Worm (Caenorhabditis elegans) whole organism, late embryonic: ENCODE measurements around the gene fbxa-36.

Experiments
- K02D7.2 ChIP-seq: sonication (generic microtip); optimal IDR thresholded peaks from 2 replicates; lab custom pipeline; 2017; ENCODE audit warnings: mild to moderate bottlenecking, missing genetic modification characterization, missing compliant biosample characterization
- T23F11.4 ChIP-seq: fragments of 200-800 bp; sonication (Bioruptor generic); optimal IDR thresholded peaks from 2 replicates; lab custom pipeline; 2018; ENCODE audit warnings: mild to moderate bottlenecking, missing genetic modification characterization, missing compliant biosample characterization
- ahr-1 ChIP-seq: sonication (generic microtip); optimal IDR thresholded peaks from 2 replicates; lab custom pipeline; 2016; ENCODE audit warnings: missing genetic modification characterization, missing compliant biosample characterization
- ama-1 ChIP-seq: fragments of 150-350 bp; optimal IDR thresholded peaks from 2 replicates; lab custom pipeline; 2014
- ceh-14 ChIP-seq: sonication (generic microtip); optimal IDR thresholded peaks from 2 replicates; lab custom pipeline; 2016; ENCODE audit warnings: missing genotype, missing genetic modification characterization, missing compliant biosample characterization
- ceh-18 ChIP-seq: sonication (generic microtip); optimal IDR thresholded peaks from 2 replicates; lab custom pipeline; 2016; ENCODE audit warnings: missing genetic modification characterization, missing compliant biosample characterization
- ceh-19 ChIP-seq: fragments of 200-800 bp; sonication (Bioruptor generic); optimal IDR thresholded peaks from 2 replicates; lab custom pipeline; 2018; ENCODE audit warnings: mild to moderate bottlenecking, missing genetic modification characterization, missing compliant biosample characterization
- ceh-2 ChIP-seq: sonication (generic microtip); optimal IDR thresholded peaks from 2 replicates; lab custom pipeline; 2016; ENCODE audit warnings: missing genotype, missing genetic modification characterization, missing compliant biosample characterization
- ceh-45 ChIP-seq: fragments of 200-800 bp; sonication (Bioruptor generic); IDR thresholded peaks from 2 replicates; pipeline ENCODE4 v1.3.6; 2022; ENCODE audit warnings: missing genetic modification reagents, missing genetic modification characterization, missing compliant biosample characterization
- ceh-6 ChIP-seq: fragments of 200-800 bp; sonication (Bioruptor generic); optimal IDR thresholded peaks from 2 replicates; lab custom pipeline; 2018; ENCODE audit warnings: mild to moderate bottlenecking, missing genetic modification characterization, missing compliant biosample characterization
- ceh-9 ChIP-seq: sonication (generic microtip); optimal IDR thresholded peaks from 2 replicates; lab custom pipeline; 2016; ENCODE audit warnings: mild to moderate bottlenecking, missing genetic modification characterization, inconsistent platforms, missing compliant biosample characterization
- che-1 ChIP-seq: sonication (generic microtip); optimal IDR thresholded peaks from 2 replicates; lab custom pipeline; 2016; ENCODE audit warnings: mild to moderate bottlenecking, missing genetic modification characterization, missing compliant biosample characterization
- dve-1 ChIP-seq: sonication (generic microtip); optimal IDR thresholded peaks from 2 replicates; lab custom pipeline; 2017; ENCODE audit warnings: antibody characterized with exemption, mild to moderate bottlenecking, missing genetic modification characterization, missing compliant biosample characterization
- elt-2 ChIP-seq: sonication (generic microtip); optimal IDR thresholded peaks from 2 replicates; lab custom pipeline; 2016; ENCODE audit warnings: missing genetic modification reagents, missing genetic modification characterization, missing compliant biosample characterization
- eyg-1 ChIP-seq: sonication (generic microtip); optimal IDR thresholded peaks from 2 replicates; lab custom pipeline; 2016; ENCODE audit warnings: missing genotype, missing genetic modification characterization, missing compliant biosample characterization
- fax-1 ChIP-seq: sonication (generic microtip); optimal IDR thresholded peaks from 2 replicates; lab custom pipeline; 2016; ENCODE audit warnings: missing genotype, missing genetic modification characterization, missing compliant biosample characterization
- fkh-10 ChIP-seq: fragments of 150-350 bp; optimal IDR thresholded peaks from 2 replicates; lab custom pipeline; 2014; ENCODE audit warnings: missing biosample characterization, missing genetic modification reagents, missing genetic modification characterization
- fkh-6 ChIP-seq: sonication (generic microtip); optimal IDR thresholded peaks from 2 replicates; lab custom pipeline; 2016; ENCODE audit warnings: missing genetic modification characterization, missing compliant biosample characterization
- gmeb-2 ChIP-seq: sonication (generic microtip); optimal IDR thresholded peaks from 2 replicates; lab custom pipeline; 2016; ENCODE audit warnings: missing genetic modification characterization, inconsistent platforms, missing compliant biosample characterization
- hlh-15 ChIP-seq: sonication (generic microtip); optimal IDR thresholded peaks from 2 replicates; lab custom pipeline; 2016; ENCODE audit warnings: missing genetic modification characterization, missing compliant biosample characterization
- hlh-30 ChIP-seq: sonication (generic microtip); optimal IDR thresholded peaks from 2 replicates; lab custom pipeline; 2017; ENCODE audit warnings: antibody characterized with exemption, missing genetic modification characterization, missing compliant biosample characterization; ENCODE audit not compliant: insufficient read depth
- hlh-6 ChIP-seq: sonication (generic microtip); optimal IDR thresholded peaks from 2 replicates; lab custom pipeline; 2016; ENCODE audit warnings: missing genotype, missing genetic modification characterization, missing compliant biosample characterization
- hlh-8 ChIP-seq: sonication (generic microtip); optimal IDR thresholded peaks from 2 replicates; lab custom pipeline; 2016; ENCODE audit warnings: missing genotype, missing genetic modification characterization, missing compliant biosample characterization
- lin-11 ChIP-seq: fragments of 200-800 bp; sonication (Bioruptor generic); optimal IDR thresholded peaks from 2 replicates; lab custom pipeline; 2018; ENCODE audit warnings: mild to moderate bottlenecking, missing genetic modification characterization, missing compliant biosample characterization
- madf-2 ChIP-seq: sonication (generic microtip); optimal IDR thresholded peaks from 2 replicates; lab custom pipeline; 2017; ENCODE audit warnings: missing genetic modification characterization, missing compliant biosample characterization
- nhr-11 ChIP-seq: fragments of 150-350 bp; optimal IDR thresholded peaks from 2 replicates; lab custom pipeline; 2014; ENCODE audit warnings: missing biosample characterization, missing genetic modification characterization
- npax-4 ChIP-seq: sonication (generic microtip); optimal IDR thresholded peaks from 2 replicates; lab custom pipeline; 2016; ENCODE audit warnings: missing genetic modification characterization, missing compliant biosample characterization
- odd-2 ChIP-seq: sonication (generic microtip); optimal IDR thresholded peaks from 2 replicates; lab custom pipeline; 2017; ENCODE audit warnings: antibody characterized with exemption, mild to moderate bottlenecking, missing genetic modification characterization, missing compliant biosample characterization
- pha-4 ChIP-seq: fragments of 150-350 bp; optimal IDR thresholded peaks from 2 replicates; lab custom pipeline; 2018; ENCODE audit warnings: missing biosample characterization, missing genetic modification reagents, missing genetic modification characterization
- sdc-2 ChIP-seq: sonication (generic microtip); optimal IDR thresholded peaks from 2 replicates; lab custom pipeline; 2016; ENCODE audit warnings: missing genotype, missing genetic modification characterization, missing compliant biosample characterization
- sox-2 ChIP-seq: fragments of 200-800 bp; sonication (Bioruptor generic); IDR thresholded peaks from 2 replicates; pipeline ENCODE4 v1.3.6; 2022; ENCODE audit warnings: missing genetic modification reagents, missing genetic modification characterization, missing compliant biosample characterization
- sox-4 ChIP-seq: sonication (generic microtip); optimal IDR thresholded peaks from 2 replicates; lab custom pipeline; 2017; ENCODE audit warnings: mild to moderate bottlenecking, missing genetic modification characterization, inconsistent platforms, missing compliant biosample characterization
- ttx-3 ChIP-seq: sonication (generic microtip); optimal IDR thresholded peaks from 2 replicates; lab custom pipeline; 2016; ENCODE audit warnings: missing genetic modification reagents, missing genetic modification characterization, missing compliant biosample characterization
- unc-3 ChIP-seq, 2 experiments: fragments of 200-800 bp in 1 of 2; sonication (Bioruptor generic) in 1 of 2; sonication (generic microtip) in 1 of 2; conservative IDR thresholded peaks in 1 of 2; optimal IDR thresholded peaks in 1 of 2; 2 replicates each; pipeline versions ENCODE4 v1.3.6 to Lab custom; 2016 to 2022; ENCODE audit warnings: missing compliant biosample characterization in 2 of 2, missing genetic modification characterization in 2 of 2, missing genetic modification reagents in 1 of 2
- unc-42 ChIP-seq: sonication (generic microtip); optimal IDR thresholded peaks from 2 replicates; lab custom pipeline; 2016; ENCODE audit warnings: missing genotype, missing genetic modification characterization, missing compliant biosample characterization
- unc-86 ChIP-seq: sonication (generic microtip); optimal IDR thresholded peaks from 2 replicates; lab custom pipeline; 2016; ENCODE audit warnings: missing genetic modification characterization, missing compliant biosample characterization
- zip-5 ChIP-seq: sonication (generic microtip); optimal IDR thresholded peaks from 2 replicates; lab custom pipeline; 2016; ENCODE audit warnings: missing genetic modification characterization, missing compliant biosample characterization
- ztf-16 ChIP-seq: sonication (generic microtip); optimal IDR thresholded peaks from 2 replicates; lab custom pipeline; 2017; ENCODE audit warnings: missing genetic modification characterization, missing compliant biosample characterization

The fbxa-36 gene

DNA sequence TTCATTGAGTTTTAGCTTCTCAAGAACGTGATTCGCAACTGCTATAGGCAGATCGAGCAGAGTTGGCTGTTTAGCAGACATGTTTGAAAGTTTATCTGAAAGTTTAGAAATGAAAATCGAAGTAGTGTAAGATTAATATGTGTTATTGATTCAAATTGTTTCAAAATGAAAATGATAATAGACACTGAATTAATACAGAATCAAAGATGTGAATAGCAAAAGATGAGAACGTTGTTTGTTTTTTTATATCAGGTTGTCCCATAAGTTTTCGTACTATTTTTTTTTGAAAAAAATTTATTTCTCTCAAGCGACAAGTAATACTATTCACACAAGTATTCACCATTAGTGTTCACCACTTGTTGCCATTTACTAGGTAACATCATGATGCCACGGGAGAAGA is at the start of gene fbxa-36:
TSS of gene fbxa-36 (minus strand) at position 101 of the 400 bp plus-strand sequence.
- TF ChIP-seq ceh-9 (no peak), ceh-19 (GFP tag; lab: Kevin White, UChicago) (no peak), eyg-1 (tag; lab: Kevin White, UChicago) (no peak), ttx-3 (no peak), pha-4 (tag; lab: Kevin White, UChicago) (no peak), T23F11.4 (GFP tag; lab: Kevin White, UChicago) (no peak), zip-5 (tag; lab: Kevin White, UChicago) (no peak), sdc-2 (no peak), fkh-10 (GFP tag; lab: Kevin White, UChicago) (no peak), lin-11 (tag; lab: Kevin White, UChicago) (no peak), npax-4 (tag; lab: Kevin White, UChicago) (no peak), che-1 (no peak), ceh-45 (GFP tag; lab: Robert Waterston, UW) (no peak), fkh-6 (tag; lab: Kevin White, UChicago) (no peak), ceh-14 (tag; lab: Kevin White, UChicago) (no peak), ceh-2 (no peak), K02D7.2 (tag; lab: Kevin White, UChicago) (no peak)
- TF ChIP-seq, all 69 proteins: peak for 0

DNA sequence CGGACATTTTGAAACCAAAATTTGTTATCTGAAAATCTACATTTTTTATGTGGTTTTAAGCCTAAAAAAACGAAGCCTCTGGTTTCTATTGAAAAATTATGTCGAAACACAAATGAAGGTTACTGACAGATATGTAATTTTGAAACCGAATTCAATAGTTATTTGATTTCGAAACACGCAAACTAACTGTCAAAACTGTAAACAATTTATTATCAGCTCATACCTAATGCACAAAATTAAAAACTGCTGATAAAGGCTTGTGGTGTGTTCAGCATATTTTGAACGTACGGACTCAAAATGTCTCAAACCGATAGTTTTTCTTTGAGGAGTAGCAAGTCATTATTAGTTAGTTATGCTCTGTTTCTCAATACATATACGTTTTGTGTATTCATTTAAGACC is 49.5 kb upstream of the fbxa-36 start, which contains the start of gene fbxa-26:
TSS of gene fbxa-26 (minus strand) at position 35 of the 400 bp plus-strand sequence.
- TF ChIP-seq unc-86 (tag; lab: Kevin White, UChicago) (no peak), T23F11.4 (GFP tag; lab: Kevin White, UChicago) (no peak), gmeb-2 (tag; lab: Kevin White, UChicago) (no peak), unc-42 (tag; lab: Kevin White, UChicago) (no peak), ceh-45 (GFP tag; lab: Robert Waterston, UW) (no peak), fax-1 (no peak), odd-2 (tag; lab: Kevin White, UChicago) (no peak), hlh-30 (tag; lab: Kevin White, UChicago) (no peak), ahr-1 (tag; lab: Kevin White, UChicago) (no peak), nhr-11 (tag; lab: Kevin White, UChicago) (no peak), dve-1 (tag; lab: Kevin White, UChicago) (no peak), ceh-19 (GFP tag; lab: Kevin White, UChicago) (no peak), hlh-6 (tag; lab: Kevin White, UChicago) (no peak), elt-2 (no peak), unc-3 (GFP tag; conservative IDR thresholded peaks at IDR 0.05; lab: Robert Waterston, UW) (no peak), unc-3 (tag; optimal IDR thresholded peaks at IDR 0.05; lab: Kevin White, UChicago) (no peak), ceh-6 (GFP tag; lab: Kevin White, UChicago) (no peak)

- TF ChIP-seq hlh-8 (tag; lab: Kevin White, UChicago), result no peak
- no peak for TF ChIP-seq sox-4
- TF ChIP-seq madf-2, result no peak
- no peak for TF ChIP-seq npax-4 (tag; lab: Kevin White, UChicago)
- TF ChIP-seq elt-2, result no peak
- TF ChIP-seq hlh-15, result no peak
- no peak for TF ChIP-seq ama-1 (lab: Kevin White, UChicago)
- TF ChIP-seq sox-2 (GFP tag; lab: Robert Waterston, UW), result no peak
- TF ChIP-seq ztf-16 (tag; lab: Kevin White, UChicago), result no peak
- TF ChIP-seq lin-11 (tag; lab: Kevin White, UChicago), result no peak
- no peak for TF ChIP-seq unc-42 (tag; lab: Kevin White, UChicago)
- TF ChIP-seq ceh-18 (tag; lab: Kevin White, UChicago), result no peak
- no peak for TF ChIP-seq ceh-6 (GFP tag; lab: Kevin White, UChicago)
- TF ChIP-seq, all 69 proteins: peak for 0
Observed at ce11 chrIII:1340240-1340639, 47.2 kb upstream of the fbxa-36 start, which contains the start of gene fbxa-5. Gene fbxa-5 (minus strand): TSS chrIII:1340340.
